Worm (Caenorhabditis elegans): Measurements from ENCODE around the gene stdh-4.
A peak's percentile ranks its signal among the peaks of the same experiment; 100 is the strongest.

The stdh-4 gene

DNA sequence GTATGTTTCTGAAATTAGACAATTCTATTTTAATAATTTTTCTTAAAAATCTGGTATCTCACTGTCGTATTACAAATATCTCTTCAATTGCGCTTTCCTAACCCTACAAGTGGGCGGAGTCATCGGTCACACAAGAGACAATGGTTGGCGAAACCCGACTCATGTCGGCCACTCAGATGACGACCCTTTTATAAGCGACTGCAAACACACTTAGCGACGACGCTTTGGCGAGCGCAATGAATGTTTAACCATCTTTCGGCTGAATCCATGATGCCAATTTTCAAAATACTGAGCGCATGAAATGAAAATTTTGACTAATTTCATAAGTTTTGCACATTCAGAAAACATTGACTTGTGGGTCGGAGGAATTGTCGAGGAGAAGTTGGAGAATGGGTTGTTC lies 48.7 kb upstream of the stdh-4 start (continued):
- TF ChIP-seq fkh-4 (tag; optimal IDR thresholded peaks at IDR 0.05; ENCODE audit: borderline replicate concordance) (peak; percentile 66), nhr-20 (tag; optimal IDR thresholded peaks at IDR 0.05) (peak; percentile 93)

DNA sequence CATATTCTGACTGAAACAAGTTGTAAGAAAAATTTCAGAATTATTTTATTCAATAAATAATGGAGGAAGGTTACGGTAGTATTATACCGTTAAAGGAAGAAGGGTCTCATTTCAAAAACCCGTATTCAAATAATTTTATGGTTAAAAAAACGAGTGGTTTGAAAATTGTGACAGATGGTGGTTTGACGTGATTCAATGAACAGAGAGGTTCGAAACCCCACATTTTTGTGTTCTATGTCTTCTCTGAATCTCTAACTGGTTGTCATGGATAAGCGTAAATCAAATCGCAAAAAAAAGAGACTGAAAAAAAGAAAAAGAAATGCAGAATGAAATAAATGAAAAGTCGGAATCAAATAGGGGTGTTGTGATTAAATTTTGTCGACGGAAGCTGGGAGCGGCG lies 41.8 kb upstream of the stdh-4 start, which contains the start of gene ZK994.6:
Gene ZK994.6 (minus strand): TSS at position 101 of the 400 bp plus-strand sequence.
- TF ChIP-seq aha-1 (tag; optimal IDR thresholded peaks at IDR 0.05) = no peak
- peak; percentile 41 for TF ChIP-seq fkh-8 (tag; optimal IDR thresholded peaks at IDR 0.05)
- no peak for TF ChIP-seq efl-1 (optimal IDR thresholded peaks at IDR 0.05)
- TF ChIP-seq efl-1 (GFP tag; optimal IDR thresholded peaks at IDR 0.05 in 1 of 2) = peak in 1 of 2 experiments; percentile 5

- no peak for TF ChIP-seq lin-35 (GFP tag; optimal IDR thresholded peaks at IDR 0.05)
- no peak for TF ChIP-seq ceh-90 (tag; optimal IDR thresholded peaks at IDR 0.05)
- TF ChIP-seq snu-23 (GFP tag; optimal IDR thresholded peaks at IDR 0.05) = no peak
- TF ChIP-seq blmp-1 (tag; optimal IDR thresholded peaks at IDR 0.05) = no peak
These were observed 35.7 kb upstream of the stdh-4 start, which contains the start of gene F45F2.9 for ce11 chrV:8513361-8513760. Gene F45F2.9 (minus strand): TSS chrV:8513461.

ce11 chrV:8516426-8516825 lies 32.7 kb upstream of the stdh-4 start:
- TF ChIP-seq nhr-76 (tag; optimal IDR thresholded peaks at IDR 0.05) = no peak
- no peak for TF ChIP-seq nhr-19 (GFP tag; conservative IDR thresholded peaks at IDR 0.05)
- TF ChIP-seq skn-1 (tag; optimal IDR thresholded peaks at IDR 0.05) = no peak
- no peak for TF ChIP-seq irx-1 (tag; optimal IDR thresholded peaks at IDR 0.05)
- TF ChIP-seq unc-130 (tag; optimal IDR thresholded peaks at IDR 0.05) = no peak
- no peak for TF ChIP-seq lin-39 (tag; optimal IDR thresholded peaks at IDR 0.05)
- no peak for TF ChIP-seq dpl-1 (GFP tag; optimal IDR thresholded peaks at IDR 0.05)
- TF ChIP-seq nhr-85 (tag) = no peak
- TF ChIP-seq egl-27 (tag; optimal IDR thresholded peaks at IDR 0.05) = no peak
- TF ChIP-seq lin-15B (tag; optimal IDR thresholded peaks at IDR 0.05) = no peak
- no peak for TF ChIP-seq vab-15 (tag; optimal IDR thresholded peaks at IDR 0.05)
- TF ChIP-seq tbx-2 (tag; optimal IDR thresholded peaks at IDR 0.05) = no peak
- no peak for TF ChIP-seq ets-5 (GFP tag; IDR thresholded peaks at IDR 0.05)
- TF ChIP-seq unc-86 (tag; optimal IDR thresholded peaks at IDR 0.05) = no peak
- TF ChIP-seq mep-1 (tag; optimal IDR thresholded peaks at IDR 0.05) = no peak
- TF ChIP-seq aha-1 (tag; optimal IDR thresholded peaks at IDR 0.05) = no peak
- no peak for TF ChIP-seq rnt-1 (tag; optimal IDR thresholded peaks at IDR 0.05)
- TF ChIP-seq swsn-7 (tag; optimal IDR thresholded peaks at IDR 0.05) = no peak
- TF ChIP-seq elt-2 (tag; optimal IDR thresholded peaks at IDR 0.05) = no peak

ce11 chrV:8517711-8518110 lies 31.4 kb upstream of the stdh-4 start:
- no peak for TF ChIP-seq efl-1 (optimal IDR thresholded peaks at IDR 0.05)
- peak in 1 of 2 experiments; percentile 14 for TF ChIP-seq efl-1 (GFP tag; optimal IDR thresholded peaks at IDR 0.05 in 1 of 2)
- TF ChIP-seq mef-2 (tag; optimal IDR thresholded peaks at IDR 0.05) = no peak
- no peak for TF ChIP-seq lin-14 (GFP tag; optimal IDR thresholded peaks at IDR 0.05)
- no peak for TF ChIP-seq ets-5 (GFP tag; IDR thresholded peaks at IDR 0.05)
- TF ChIP-seq efl-3 (GFP tag; optimal IDR thresholded peaks at IDR 0.05) = no peak

ce11 chrV:8518283-8518682 lies 30.8 kb upstream of the stdh-4 start:
- TF ChIP-seq efl-1 (optimal IDR thresholded peaks at IDR 0.05) = peak; percentile 26 to 34
- TF ChIP-seq efl-1 (GFP tag; optimal IDR thresholded peaks at IDR 0.05 in 1 of 2) = no peak
- peak in 1 of 2 experiments; percentile 44 for TF ChIP-seq lin-35 (GFP tag; optimal IDR thresholded peaks at IDR 0.05)
- TF ChIP-seq snu-23 (GFP tag; optimal IDR thresholded peaks at IDR 0.05) = peak; percentile 35
- peak; percentile 45 for TF ChIP-seq pag-3 (tag; optimal IDR thresholded peaks at IDR 0.05; ENCODE audit: borderline replicate concordance, insufficient read depth)
- peak; percentile 4 for TF ChIP-seq nhr-20 (tag; optimal IDR thresholded peaks at IDR 0.05)
- peak; percentile 13 for TF ChIP-seq F16B12.6 (tag; optimal IDR thresholded peaks at IDR 0.05)
- TF ChIP-seq lsy-2 (tag; optimal IDR thresholded peaks at IDR 0.05) = peak in 1 of 2 experiments; percentile 50
- TF ChIP-seq rnt-1 (tag; optimal IDR thresholded peaks at IDR 0.05) = peak; percentile 46
- TF ChIP-seq nhr-84 (tag; optimal IDR thresholded peaks at IDR 0.05) = no peak
- peak in 1 of 2 experiments; percentile 36 for TF ChIP-seq mdl-1 (tag; optimal IDR thresholded peaks at IDR 0.05)
- peak; percentile 3 for TF ChIP-seq dsc-1 (tag; optimal IDR thresholded peaks at IDR 0.05)
- peak; percentile 22 for TF ChIP-seq swsn-7 (tag; optimal IDR thresholded peaks at IDR 0.05)
- peak in 1 of 3 experiments; percentile 30 for TF ChIP-seq dpl-1 (GFP tag; optimal IDR thresholded peaks at IDR 0.05)
- no peak for TF ChIP-seq egl-13 (tag; optimal IDR thresholded peaks at IDR 0.05)
- no peak for TF ChIP-seq C16A3.4 (tag; optimal IDR thresholded peaks at IDR 0.05)
- TF ChIP-seq aly-2 (tag; optimal IDR thresholded peaks at IDR 0.05) = no peak
- TF ChIP-seq aha-1 (tag; optimal IDR thresholded peaks at IDR 0.05) = no peak
- peak; percentile 32 for TF ChIP-seq nhr-71 (tag; optimal IDR thresholded peaks at IDR 0.05)
- peak; percentile 35 for TF ChIP-seq skn-1 (tag; optimal IDR thresholded peaks at IDR 0.05)
- peak in 1 of 3 experiments; percentile 24 for TF ChIP-seq ceh-82 (tag; optimal IDR thresholded peaks at IDR 0.05)

All from whole organism, L1 larva.